Worm (Caenorhabditis elegans): Measurements from ENCODE around the gene his-71.

Gene his-71

DNA sequence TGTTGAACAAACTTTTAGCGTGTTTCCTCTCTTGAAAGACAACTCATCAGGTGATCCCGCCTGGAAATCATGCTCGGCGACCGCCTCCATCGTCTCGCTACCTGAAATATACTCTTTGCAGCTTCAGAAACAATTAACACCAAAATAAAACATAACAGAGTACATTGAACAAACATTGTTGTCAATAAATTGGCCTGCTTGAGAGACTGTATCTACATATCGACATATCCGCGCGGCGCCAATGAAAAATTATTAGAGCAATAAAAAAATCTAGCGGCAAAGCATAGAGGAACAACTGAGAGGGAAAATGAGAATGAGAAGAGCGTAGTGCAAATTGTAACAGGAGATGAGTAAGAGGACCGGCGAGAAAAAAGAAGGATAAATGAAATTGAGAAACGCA lies 20.2 kb downstream of the his-71 start, which contains the start of gene sem-5:
TSS of gene sem-5 (minus strand) at position 101 of the 400 bp plus-strand sequence.
- TF ChIP-seq hlh-8 (tag; optimal IDR thresholded peaks at IDR 0.05), result no peak
- TF ChIP-seq sox-4 (tag; optimal IDR thresholded peaks at IDR 0.05), result peak; percentile 13
- TF ChIP-seq ceh-6 (GFP tag; optimal IDR thresholded peaks at IDR 0.05), result no peak

- TF ChIP-seq C38D4.7 (GFP tag; optimal IDR thresholded peaks at IDR 0.05) (no peak), zip-5 (tag; optimal IDR thresholded peaks at IDR 0.05) (no peak), ceh-22 (tag; optimal IDR thresholded peaks at IDR 0.05) (no peak)
These were observed 23.7 kb downstream of the his-71 start, which contains the start of gene sfxn-2 for ce11 chrX:7958203-7958602. Gene sfxn-2 (minus strand): TSS chrX:7958303.

DNA sequence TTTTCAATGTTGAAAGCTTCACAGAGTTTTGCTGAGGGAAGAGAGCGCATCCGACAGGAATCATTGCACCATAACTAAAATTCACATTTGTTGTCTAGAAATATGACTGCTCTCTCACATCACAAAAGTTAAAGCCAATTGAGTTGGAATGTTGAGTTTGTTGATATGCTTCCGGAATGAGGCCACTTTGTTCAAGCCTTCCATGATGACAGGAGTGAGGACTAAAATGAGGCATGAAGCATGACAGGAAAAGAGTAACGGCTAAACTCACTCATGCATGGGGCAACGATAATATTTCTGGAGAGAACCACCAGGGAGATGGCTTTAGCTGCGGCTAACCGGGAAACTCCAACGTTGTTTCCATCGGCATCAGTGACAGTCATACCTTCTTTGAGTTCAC lies 25.4 kb downstream of the his-71 start:
- TF ChIP-seq ceh-14 (tag; optimal IDR thresholded peaks at IDR 0.05) (no peak), ceh-6 (GFP tag; optimal IDR thresholded peaks at IDR 0.05) (no peak), nhr-232 (tag; optimal IDR thresholded peaks at IDR 0.05) (no peak), unc-55 (GFP tag; optimal IDR thresholded peaks at IDR 0.05) (no peak), elt-4 (tag; optimal IDR thresholded peaks at IDR 0.05) (no peak), C08G9.2 (tag; optimal IDR thresholded peaks at IDR 0.05) (no peak), ahr-1 (tag; optimal IDR thresholded peaks at IDR 0.05) (no peak), eyg-1 (tag; optimal IDR thresholded peaks at IDR 0.05) (no peak), fkh-6 (tag; optimal IDR thresholded peaks at IDR 0.05) (no peak), che-1 (tag; optimal IDR thresholded peaks at IDR 0.05) (no peak), pag-3 (tag; optimal IDR thresholded peaks at IDR 0.05; ENCODE audit: borderline replicate concordance) (no peak)

- TF ChIP-seq unc-55 (GFP tag; optimal IDR thresholded peaks at IDR 0.05) (peak; percentile 11), T23F11.4 (GFP tag; optimal IDR thresholded peaks at IDR 0.05) (no peak)
These were observed 27.5 kb downstream of the his-71 start, which contains the start of gene dct-1 for ce11 chrX:7954328-7954727. Gene dct-1 (plus strand): TSS chrX:7954354.

ce11 chrX:7953695-7954094 lies 28.2 kb downstream of the his-71 start:
- no peak for TF ChIP-seq Y22D7AL.16 (tag; optimal IDR thresholded peaks at IDR 0.05)
- TF ChIP-seq zip-5 (tag; optimal IDR thresholded peaks at IDR 0.05), result no peak
- TF ChIP-seq F13H6.1 (tag; optimal IDR thresholded peaks at IDR 0.05), result no peak
- no peak for TF ChIP-seq sdc-2 (tag; optimal IDR thresholded peaks at IDR 0.05)
- TF ChIP-seq tbx-7 (tag; optimal IDR thresholded peaks at IDR 0.05), result no peak
- TF ChIP-seq sox-4 (tag; optimal IDR thresholded peaks at IDR 0.05), result no peak
- no peak for TF ChIP-seq dmd-4 (tag; optimal IDR thresholded peaks at IDR 0.05; ENCODE audit: borderline replicate concordance)
- TF ChIP-seq npax-4 (tag; optimal IDR thresholded peaks at IDR 0.05), result no peak
- no peak for TF ChIP-seq madf-2 (tag; optimal IDR thresholded peaks at IDR 0.05)
- TF ChIP-seq eyg-1 (tag; optimal IDR thresholded peaks at IDR 0.05), result no peak
- no peak for TF ChIP-seq fax-1 (tag; optimal IDR thresholded peaks at IDR 0.05)
- no peak for TF ChIP-seq K09A11.1 (tag; optimal IDR thresholded peaks at IDR 0.05; ENCODE audit: insufficient read depth)
- TF ChIP-seq elt-2 (tag; optimal IDR thresholded peaks at IDR 0.05), result no peak
- TF ChIP-seq syd-9 (tag; optimal IDR thresholded peaks at IDR 0.05), result no peak
- no peak for TF ChIP-seq C08G9.2 (tag; optimal IDR thresholded peaks at IDR 0.05)
- no peak for TF ChIP-seq unc-55 (GFP tag; optimal IDR thresholded peaks at IDR 0.05)
- no peak for TF ChIP-seq pat-9 (tag; optimal IDR thresholded peaks at IDR 0.05)
- no peak for TF ChIP-seq fkh-6 (tag; optimal IDR thresholded peaks at IDR 0.05)
- no peak for TF ChIP-seq ceh-31 (tag; optimal IDR thresholded peaks at IDR 0.05)
- no peak for TF ChIP-seq lim-6 (tag; optimal IDR thresholded peaks at IDR 0.05)

DNA sequence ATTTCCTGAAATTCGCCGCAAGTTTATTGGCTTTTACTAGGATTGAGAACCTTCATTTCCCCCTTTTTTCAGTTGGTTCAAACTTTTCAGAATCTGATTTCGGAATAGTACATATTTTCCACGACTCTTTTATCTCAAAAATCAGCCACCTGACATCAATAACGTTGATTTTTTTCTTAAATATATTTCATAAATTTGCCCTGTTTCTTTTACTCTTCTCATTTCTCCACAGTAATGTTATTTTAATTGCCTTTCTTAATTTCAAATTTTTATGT lies 28.9 kb downstream of the his-71 start:
- TF ChIP-seq hlh-8 (tag; optimal IDR thresholded peaks at IDR 0.05) (no peak), ama-1 (optimal IDR thresholded peaks at IDR 0.05) (no peak), ets-4 (tag; optimal IDR thresholded peaks at IDR 0.05) (no peak), hlh-30 (tag; optimal IDR thresholded peaks at IDR 0.05; ENCODE audit: insufficient read depth) (no peak), che-1 (tag; optimal IDR thresholded peaks at IDR 0.05) (no peak), pha-2 (tag; optimal IDR thresholded peaks at IDR 0.05) (no peak), unc-42 (tag; optimal IDR thresholded peaks at IDR 0.05) (no peak), ceh-48 (tag; optimal IDR thresholded peaks at IDR 0.05) (no peak), gmeb-2 (tag; optimal IDR thresholded peaks at IDR 0.05) (no peak), npax-4 (tag; optimal IDR thresholded peaks at IDR 0.05) (no peak), mec-3 (tag; optimal IDR thresholded peaks at IDR 0.05; ENCODE audit: borderline replicate concordance) (no peak), ceh-34 (tag; optimal IDR thresholded peaks at IDR 0.05) (no peak), unc-86 (tag; optimal IDR thresholded peaks at IDR 0.05) (no peak), ceh-31 (tag; optimal IDR thresholded peaks at IDR 0.05) (no peak), pag-3 (tag; optimal IDR thresholded peaks at IDR 0.05; ENCODE audit: borderline replicate concordance) (no peak), ceh-14 (tag; optimal IDR thresholded peaks at IDR 0.05) (no peak), ttx-3 (tag; optimal IDR thresholded peaks at IDR 0.05) (no peak)

All from whole organism, late embryonic.